Fruit fly (Drosophila melanogaster): Measurements from ENCODE around the gene CG13375.
A peak's percentile ranks its signal among the peaks of the same experiment; 100 is the strongest.

The CG13375 gene

dm6 chrX:338123-338527 lies 43.4 kb upstream of the CG13375 start (continued):
- TF ChIP-seq chinmo (GFP tag; IDR thresholded peaks at IDR 0.05; ENCODE audit: partially characterized antibody), result no peak
- no peak for TF ChIP-seq CG12744 (GFP tag; optimal IDR thresholded peaks at IDR 0.05)
- TF ChIP-seq CG12391 (tag; optimal IDR thresholded peaks at IDR 0.05), result peak; percentile 85
- peak; percentile 68 for TF ChIP-seq CG1233 (GFP tag; optimal IDR thresholded peaks at IDR 0.05)
- TF ChIP-seq CG13287 (GFP tag; IDR thresholded peaks at IDR 0.05; ENCODE audit: partially characterized antibody), result no peak
- peak; percentile 52 for TF ChIP-seq CG6254 (GFP tag; optimal IDR thresholded peaks at IDR 0.05)
- no peak for TF ChIP-seq CG4707 (GFP tag; optimal IDR thresholded peaks at IDR 0.05)
- TF ChIP-seq CG30020 (tag; optimal IDR thresholded peaks at IDR 0.05), result peak; percentile 59
- peak; percentile 64 for TF ChIP-seq twi (tag; optimal IDR thresholded peaks at IDR 0.05)
- no peak for TF ChIP-seq fd102C (GFP tag; optimal IDR thresholded peaks at IDR 0.05)
- TF ChIP-seq cg (GFP tag; optimal IDR thresholded peaks at IDR 0.05), result no peak
- no peak for TF ChIP-seq vnd (GFP tag; IDR thresholded peaks at IDR 0.05; ENCODE audit: partially characterized antibody)
- peak; percentile 90 for TF ChIP-seq CG17361 (GFP tag; IDR thresholded peaks at IDR 0.05)
- TF ChIP-seq zen (tag; optimal IDR thresholded peaks at IDR 0.05), result peak; percentile 26
- peak in 1 of 2 experiments; percentile 77 for TF ChIP-seq bsh (GFP tag; optimal IDR thresholded peaks at IDR 0.05)
- no peak for TF ChIP-seq gsb (GFP tag; IDR thresholded peaks at IDR 0.05)
- no peak for TF ChIP-seq Neu2 (GFP tag; optimal IDR thresholded peaks at IDR 0.05; ENCODE audit: borderline replicate concordance)
- TF ChIP-seq Adf1 (GFP tag; IDR thresholded peaks at IDR 0.05), result no peak
- peak; percentile 91 for TF ChIP-seq CG7839 (tag; optimal IDR thresholded peaks at IDR 0.05)
- TF ChIP-seq Kr (GFP tag; optimal IDR thresholded peaks at IDR 0.05), result no peak
- no peak for TF ChIP-seq hbn (GFP tag; IDR thresholded peaks at IDR 0.05; ENCODE audit: partially characterized antibody)
- no peak for TF ChIP-seq psq (GFP tag; optimal IDR thresholded peaks at IDR 0.05)
- peak; percentile 58; the same call in 1 of the 2 replicates for TF ChIP-seq Rfx (GFP tag; IDR thresholded peaks at IDR 0.05)
- TF ChIP-seq CG2678 (tag; optimal IDR thresholded peaks at IDR 0.05), result peak; percentile 93
- peak; percentile 21 for TF ChIP-seq D19B (GFP tag; optimal IDR thresholded peaks at IDR 0.05)
- no peak for TF ChIP-seq gro (GFP tag; optimal IDR thresholded peaks at IDR 0.05)
- TF ChIP-seq Awh (GFP tag; IDR thresholded peaks at IDR 0.05), result peak; percentile 62; the same call in 1 of the 2 replicates
- peak; percentile 82 for TF ChIP-seq Blimp-1 (GFP tag; optimal IDR thresholded peaks at IDR 0.05)
- peak; percentile 65 for TF ChIP-seq Hand (GFP tag; optimal IDR thresholded peaks at IDR 0.05)
- peak; percentile 28; the same call in 1 of the 2 replicates for TF ChIP-seq dimm (GFP tag; IDR thresholded peaks at IDR 0.05)
- TF ChIP-seq schlank (tag; optimal IDR thresholded peaks at IDR 0.05), result no peak
- TF ChIP-seq Ada2b (GFP tag; IDR thresholded peaks at IDR 0.05), result no peak; the same call in 1 of the 2 replicates
- TF ChIP-seq Usf (GFP tag; optimal IDR thresholded peaks at IDR 0.05), result peak; percentile 14
- peak; percentile 43 for TF ChIP-seq ac (GFP tag; optimal IDR thresholded peaks at IDR 0.05)
- peak; percentile 91 for TF ChIP-seq CG18262 (tag; optimal IDR thresholded peaks at IDR 0.05)
- peak; percentile 59; the same call in 1 of the 2 replicates for TF ChIP-seq ap (GFP tag; IDR thresholded peaks at IDR 0.05)
- TF ChIP-seq inv (GFP tag; IDR thresholded peaks at IDR 0.05; ENCODE audit: partially characterized antibody), result no peak
- no peak for TF ChIP-seq CG11247 (GFP tag; IDR thresholded peaks at IDR 0.05)
- TF ChIP-seq CG13894 (tag; optimal IDR thresholded peaks at IDR 0.05), result no peak
- no peak for TF ChIP-seq chn (GFP tag; optimal IDR thresholded peaks at IDR 0.05)
- no peak for TF ChIP-seq CG7987 (GFP tag; optimal IDR thresholded peaks at IDR 0.05)
- no peak for TF ChIP-seq CG10321 (GFP tag; IDR thresholded peaks at IDR 0.05)
- TF ChIP-seq gce (GFP tag; IDR thresholded peaks at IDR 0.05), result no peak
- peak; percentile 41 for TF ChIP-seq ewg (GFP tag; optimal IDR thresholded peaks at IDR 0.05)
- peak; percentile 90 for TF ChIP-seq gcm (GFP tag; optimal IDR thresholded peaks at IDR 0.05)
- TF ChIP-seq Drgx (GFP tag; IDR thresholded peaks at IDR 0.05), result peak; percentile 72; the same call in 1 of the 2 replicates
- no peak for TF ChIP-seq CG8478 (optimal IDR thresholded peaks at IDR 0.05)
- no peak for TF ChIP-seq nerfin-2 (GFP tag; IDR thresholded peaks at IDR 0.05; ENCODE audit: partially characterized antibody)
- peak; percentile 30; the same call in 1 of the 2 replicates for TF ChIP-seq CG14667 (GFP tag; IDR thresholded peaks at IDR 0.05)
- no peak for TF ChIP-seq tx (GFP tag; optimal IDR thresholded peaks at IDR 0.05)
